Fruit fly (Drosophila melanogaster): Measurements from ENCODE around the gene Ibf2.
A peak's percentile ranks its signal among the peaks of the same experiment; 100 is the strongest.

Gene Ibf2

dm6 chr3R:9220064-9220864 is 38.0 kb downstream of the Ibf2 start (continued):
- TF ChIP-seq ranshi (GFP tag; IDR thresholded peaks at IDR 0.05) = peak; percentile 40; the same call in 1 of the 2 replicates
- peak; percentile 44 for TF ChIP-seq NK7.1 (GFP tag; optimal IDR thresholded peaks at IDR 0.05)
- peak; percentile 1 for TF ChIP-seq HmgD (GFP tag; optimal IDR thresholded peaks at IDR 0.05)
- TF ChIP-seq wdn (GFP tag; IDR thresholded peaks at IDR 0.05) = peak; percentile 45; the same call in 1 of the 2 replicates
- TF ChIP-seq zfh2 (GFP tag; optimal IDR thresholded peaks at IDR 0.05) = peak; percentile 52
- TF ChIP-seq Atf6 (GFP tag; IDR thresholded peaks at IDR 0.05) = peak; percentile 62; the same call in 1 of the 2 replicates
- TF ChIP-seq CG42726 (GFP tag; IDR thresholded peaks at IDR 0.05; ENCODE audit: partially characterized antibody) = 0 out of 2 replicates have a peak, but pooled peaks have one; percentile 16
- TF ChIP-seq CG17612 (GFP tag; IDR thresholded peaks at IDR 0.05) = no peak
- no peak for TF ChIP-seq sc (optimal IDR thresholded peaks at IDR 0.05)
- no peak for TF ChIP-seq sc (GFP tag; optimal IDR thresholded peaks at IDR 0.05)
- TF ChIP-seq CG10462 (GFP tag; optimal IDR thresholded peaks at IDR 0.05) = no peak
- peak; percentile 50 for TF ChIP-seq luna (GFP tag; optimal IDR thresholded peaks at IDR 0.05)
- peak; percentile 86 for TF ChIP-seq CG4360 (GFP tag; IDR thresholded peaks at IDR 0.05)
- TF ChIP-seq chn (GFP tag; optimal IDR thresholded peaks at IDR 0.05) = peak; percentile 31
- peak; percentile 38 for TF ChIP-seq pho (GFP tag; optimal IDR thresholded peaks at IDR 0.05)
- peak; percentile 2 for TF ChIP-seq repo (GFP tag; optimal IDR thresholded peaks at IDR 0.05)
- no peak for TF ChIP-seq CG11560 (tag; IDR thresholded peaks at IDR 0.05)
- TF ChIP-seq bowl (GFP tag; IDR thresholded peaks at IDR 0.05) = no peak
- TF ChIP-seq maf-S (GFP tag; optimal IDR thresholded peaks at IDR 0.05) = no peak
- TF ChIP-seq Hand (GFP tag; optimal IDR thresholded peaks at IDR 0.05) = peak; percentile 32
- peak; percentile 30 for TF ChIP-seq CHES-1-like (GFP tag; optimal IDR thresholded peaks at IDR 0.05)
- peak; percentile 60; the same call in 2 of the 3 replicates for TF ChIP-seq dysf (GFP tag; IDR thresholded peaks at IDR 0.05)
- TF ChIP-seq sima (GFP tag; optimal IDR thresholded peaks at IDR 0.05) = peak; percentile 33
- TF ChIP-seq CG6813 (GFP tag; optimal IDR thresholded peaks at IDR 0.05) = peak; percentile 21
- TF ChIP-seq CrebB (tag; optimal IDR thresholded peaks at IDR 0.05) = peak; percentile 6
- TF ChIP-seq Trl (optimal IDR thresholded peaks at IDR 0.05) = peak; percentile 73 to 95
- TF ChIP-seq Trl (GFP tag; optimal IDR thresholded peaks at IDR 0.05) = peak; percentile 7
- peak; percentile 59 for TF ChIP-seq Chrac-16 (GFP tag; optimal IDR thresholded peaks at IDR 0.05)
- peak; percentile 8 for TF ChIP-seq CG15479 (GFP tag; optimal IDR thresholded peaks at IDR 0.05)
- TF ChIP-seq pb (GFP tag; optimal IDR thresholded peaks at IDR 0.05) = peak; percentile 12
- peak; percentile 36 to 40 for TF ChIP-seq dpn (GFP tag; optimal IDR thresholded peaks at IDR 0.05)
- TF ChIP-seq sens (GFP tag) = peak; percentile 80
- no peak for TF ChIP-seq CG2202 (tag; optimal IDR thresholded peaks at IDR 0.05)
- no peak for TF ChIP-seq CG10321 (GFP tag; IDR thresholded peaks at IDR 0.05)
- TF ChIP-seq CG9817 (tag; optimal IDR thresholded peaks at IDR 0.05) = peak; percentile 5
- TF ChIP-seq Opbp (GFP tag; IDR thresholded peaks at IDR 0.05; ENCODE audit: partially characterized antibody) = no peak
- peak; percentile 100 for TF ChIP-seq psq (GFP tag; optimal IDR thresholded peaks at IDR 0.05)
- no peak for TF ChIP-seq bbx (GFP tag; IDR thresholded peaks at IDR 0.05; ENCODE audit: partially characterized antibody)
- TF ChIP-seq mam (GFP tag; optimal IDR thresholded peaks at IDR 0.05) = peak; percentile 48
- peak; percentile 65 for TF ChIP-seq Hmr (GFP tag; optimal IDR thresholded peaks at IDR 0.05)
- peak; percentile 64 for TF ChIP-seq CG34224 (GFP tag; IDR thresholded peaks at IDR 0.05; ENCODE audit: partially characterized antibody)
- TF ChIP-seq Drgx (GFP tag; IDR thresholded peaks at IDR 0.05) = peak; percentile 82
- peak; percentile 36; the same call in 1 of the 2 replicates for TF ChIP-seq stc (GFP tag; IDR thresholded peaks at IDR 0.05)
- TF ChIP-seq dmrt11E (tag; optimal IDR thresholded peaks at IDR 0.05) = peak; percentile 16
- no peak for TF ChIP-seq CG2129 (GFP tag; IDR thresholded peaks at IDR 0.05; ENCODE audit: partially characterized antibody)
- TF ChIP-seq pfk (GFP tag; optimal IDR thresholded peaks at IDR 0.05) = peak; percentile 60
- no peak for TF ChIP-seq MTF-1 (GFP tag; optimal IDR thresholded peaks at IDR 0.05; ENCODE audit: borderline replicate concordance)
- TF ChIP-seq cwo (GFP tag; optimal IDR thresholded peaks at IDR 0.05) = peak; percentile 47
- TF ChIP-seq CG18599 (GFP tag; optimal IDR thresholded peaks at IDR 0.05) = peak; percentile 62

Measured in whole organism, embryonic.